Fruit fly (Drosophila melanogaster) whole organism, pupa: ENCODE data around the gene htl.

Source experiments
- CG10348 ChIP-seq: fragments of 200-800 bp; sonication (Bioruptor generic); IDR thresholded peaks from 2 replicates; pipeline ENCODE4 v1.3.6; 2022; ENCODE audit warnings: missing biosample characterization, missing genetic modification characterization
- CG12605 ChIP-seq: fragments of 200-800 bp; sonication (Bioruptor generic); IDR thresholded peaks from 2 replicates; pipeline ENCODE4 v1.3.6; 2022; ENCODE audit warnings: missing biosample characterization, missing genetic modification characterization
- CG13204 ChIP-seq: fragments of 200-800 bp; sonication (Bioruptor generic); optimal IDR thresholded peaks from 2 replicates; lab custom pipeline; 2018; ENCODE audit warnings: missing biosample characterization, mild to moderate bottlenecking, missing genetic modification characterization, moderate library complexity
- CG14655 ChIP-seq: fragments of 200-800 bp; sonication (Bioruptor generic); optimal IDR thresholded peaks from 3 replicates; lab custom pipeline; 2017; ENCODE audit warnings: mild to moderate bottlenecking, missing biosample characterization, missing genetic modification reagents, missing genetic modification characterization
- CG15710 ChIP-seq: fragments of 200-800 bp; sonication (Bioruptor generic); optimal IDR thresholded peaks from 2 replicates; lab custom pipeline; 2018; ENCODE audit warnings: missing biosample characterization, mild to moderate bottlenecking, missing genetic modification characterization, moderate library complexity
- CG17806 ChIP-seq: fragments of 200-800 bp; sonication (Bioruptor generic); optimal IDR thresholded peaks from 2 replicates; lab custom pipeline; 2018; ENCODE audit warnings: missing biosample characterization, mild to moderate bottlenecking, missing genetic modification characterization, moderate library complexity
- CG32121 ChIP-seq: fragments of 200-800 bp; sonication (Bioruptor generic); IDR thresholded peaks from 2 replicates; pipeline ENCODE4 v1.3.6; 2022; ENCODE audit warnings: missing biosample characterization, missing genetic modification characterization
- CG34367 ChIP-seq: fragments of 200-800 bp; sonication (Bioruptor generic); optimal IDR thresholded peaks from 2 replicates; lab custom pipeline; 2018; ENCODE audit warnings: missing biosample characterization, mild to moderate bottlenecking, missing genetic modification characterization
- CG4496 ChIP-seq: fragments of 200-800 bp; sonication (Bioruptor generic); IDR thresholded peaks from 3 replicates; pipeline ENCODE4 v1.3.6; 2022; ENCODE audit warnings: missing biosample characterization, missing genetic modification characterization
- CG8159 ChIP-seq: fragments of 200-800 bp; sonication (Bioruptor generic); optimal IDR thresholded peaks from 3 replicates; lab custom pipeline; 2018; ENCODE audit warnings: missing biosample characterization, mild to moderate bottlenecking, missing genetic modification characterization, moderate library complexity
- CG8301 ChIP-seq: fragments of 200-800 bp; sonication (Bioruptor generic); optimal IDR thresholded peaks from 2 replicates; lab custom pipeline; 2018; ENCODE audit warnings: missing biosample characterization, mild to moderate bottlenecking, missing genetic modification characterization
- CG9948 ChIP-seq: fragments of 200-800 bp; sonication (Bioruptor generic); optimal IDR thresholded peaks from 2 replicates; lab custom pipeline; 2018; ENCODE audit warnings: missing biosample characterization, mild to moderate bottlenecking, missing genetic modification characterization, moderate library complexity
- D1 ChIP-seq: fragments of 200-800 bp; sonication (Bioruptor generic); optimal IDR thresholded peaks from 2 replicates; lab custom pipeline; 2018; ENCODE audit warnings: missing biosample characterization, mild to moderate bottlenecking, missing genetic modification characterization, moderate library complexity
- EcR ChIP-seq: fragments of 200-800 bp; sonication (Bioruptor generic); optimal IDR thresholded peaks from 3 replicates; lab custom pipeline; 2019; ENCODE audit warnings: missing biosample characterization, missing genetic modification characterization, mild to moderate bottlenecking, moderate library complexity, missing genetic modification reagents
- Ets98B ChIP-seq: fragments of 200-800 bp; sonication (Bioruptor generic); IDR thresholded peaks from 2 replicates; pipeline ENCODE4 v1.3.6; 2022; ENCODE audit warnings: missing biosample characterization, missing genetic modification characterization
- Pif1A ChIP-seq: fragments of 200-800 bp; sonication (Bioruptor generic); optimal IDR thresholded peaks from 3 replicates; lab custom pipeline; 2016; ENCODE audit warnings: missing biosample characterization, missing genetic modification characterization
- Pif1B ChIP-seq: fragments of 200-800 bp; sonication (Bioruptor generic); optimal IDR thresholded peaks from 3 replicates; lab custom pipeline; 2016; ENCODE audit warnings: missing biosample characterization, missing genetic modification characterization
- Snoo ChIP-seq: fragments of 200-800 bp; sonication (Bioruptor generic); optimal IDR thresholded peaks from 3 replicates; lab custom pipeline; 2017; ENCODE audit warnings: missing biosample characterization, mild to moderate bottlenecking, missing genetic modification characterization, inconsistent platforms
- fd96Ca ChIP-seq: fragments of 200-800 bp; sonication (Bioruptor generic); IDR thresholded peaks from 3 replicates; pipeline ENCODE4 v1.3.6; 2022; ENCODE audit warnings: missing biosample characterization, missing genetic modification characterization
- gl ChIP-seq: fragments of 200-800 bp; sonication (Bioruptor generic); optimal IDR thresholded peaks from 2 replicates; lab custom pipeline; 2018; ENCODE audit warnings: missing biosample characterization, mild to moderate bottlenecking, missing genetic modification characterization
- rn ChIP-seq: fragments of 200-800 bp; sonication (Bioruptor generic); IDR thresholded peaks from 2 replicates; pipeline ENCODE4 v1.3.6; 2022; ENCODE audit warnings: missing biosample characterization, missing genetic modification characterization

htl gene

DNA sequence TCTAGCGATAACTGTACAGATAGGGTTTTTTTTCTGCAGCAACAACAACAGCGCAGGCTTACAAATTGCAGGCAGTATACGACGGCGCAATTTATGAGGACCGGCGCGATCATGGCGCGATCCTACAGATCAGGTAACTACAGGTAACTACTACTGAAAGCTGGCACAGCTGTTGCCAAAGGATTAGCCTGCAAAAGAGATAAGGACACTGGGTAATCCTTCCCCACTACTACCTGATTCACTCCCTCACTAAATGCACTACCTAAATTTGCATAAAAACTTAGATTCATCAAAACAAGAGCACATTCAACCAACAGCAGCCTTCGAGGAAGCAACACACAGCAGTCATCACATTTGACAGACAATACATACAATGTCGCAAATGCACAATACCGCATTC lies 28.0 kb upstream of the htl start, which contains the start of gene bard:
TSS of gene bard (plus strand) at position 301 of the 400 bp plus-strand sequence.
- TF ChIP-seq Pif1B: no peak
- TF ChIP-seq D1 (tag; lab: Kevin White, UChicago): no peak
- TF ChIP-seq fd96Ca (GFP tag; lab: Robert Waterston, UW): no peak
- TF ChIP-seq CG34367: no peak
- TF ChIP-seq CG14655: no peak
- no peak for TF ChIP-seq gl (tag; lab: Kevin White, UChicago)
- TF ChIP-seq CG8159 (tag; lab: Kevin White, UChicago): no peak
- TF ChIP-seq CG32121 (GFP tag; lab: Robert Waterston, UW): no peak
- no peak for TF ChIP-seq CG9948
- TF ChIP-seq EcR: no peak
- TF ChIP-seq Ets98B (GFP tag; lab: Robert Waterston, UW): no peak
- TF ChIP-seq CG15710 (tag; lab: Kevin White, UChicago): no peak
- no peak for TF ChIP-seq Pif1A (GFP tag; lab: Kevin White, UChicago)

DNA sequence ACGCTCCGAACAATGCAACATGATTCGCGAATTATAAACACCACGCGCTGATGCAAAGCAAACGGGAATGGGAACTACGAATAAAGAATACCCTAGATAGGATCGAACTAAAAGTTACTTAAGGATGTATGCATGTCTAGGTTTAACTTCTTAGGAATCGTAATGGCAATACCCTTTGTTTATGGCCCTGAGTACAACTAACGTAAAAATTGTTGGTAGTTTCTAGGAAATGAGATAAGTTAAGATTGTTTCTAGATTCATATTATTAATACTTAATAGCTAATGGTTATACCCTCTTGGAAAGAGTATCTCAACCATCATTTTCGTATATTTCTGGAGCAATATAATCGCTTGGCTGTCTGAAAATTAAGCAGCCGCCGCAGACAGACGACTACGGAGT lies 25.3 kb upstream of the htl start:
- TF ChIP-seq Pif1A (GFP tag; lab: Kevin White, UChicago) (peak; percentile 38), CG14655 (peak; percentile 58), CG34367 (peak; percentile 30), CG8301 (tag; lab: Kevin White, UChicago) (peak; percentile 29), Snoo (peak; percentile 46), EcR (no peak), CG8159 (tag; lab: Kevin White, UChicago) (peak; percentile 52), CG15710 (tag; lab: Kevin White, UChicago) (peak; percentile 54), D1 (tag; lab: Kevin White, UChicago) (no peak), Pif1B (peak; percentile 10), CG9948 (peak; percentile 48)

DNA sequence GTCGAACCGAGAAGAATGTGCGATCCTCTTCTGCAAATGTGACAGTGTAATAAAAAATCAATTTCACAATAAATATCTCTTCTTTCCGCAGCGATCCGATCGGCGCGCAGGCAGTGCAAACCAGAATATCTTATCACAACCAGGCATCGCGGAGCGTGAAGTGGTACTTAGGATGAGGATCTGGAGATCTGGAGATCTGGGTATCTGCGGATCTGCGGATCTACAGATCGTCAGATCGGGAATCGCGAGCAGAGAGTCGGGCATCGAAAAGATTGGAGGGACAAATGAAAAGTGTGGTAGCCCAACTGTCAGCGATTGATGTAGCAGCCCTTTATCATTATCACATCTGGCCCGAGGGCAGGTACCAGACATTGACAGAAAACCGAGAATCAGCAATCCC lies 22.2 kb upstream of the htl start:
- TF ChIP-seq CG4496 (GFP tag; lab: Robert Waterston, UW) (no peak), Ets98B (GFP tag; lab: Robert Waterston, UW) (no peak), Pif1B (no peak), Pif1A (GFP tag; lab: Kevin White, UChicago) (no peak), CG15710 (tag; lab: Kevin White, UChicago) (no peak), Snoo (no peak), CG17806 (tag; lab: Kevin White, UChicago) (no peak), gl (tag; lab: Kevin White, UChicago) (no peak), CG32121 (GFP tag; lab: Robert Waterston, UW) (no peak), fd96Ca (GFP tag; lab: Robert Waterston, UW) (no peak), CG8301 (tag; lab: Kevin White, UChicago) (no peak), CG10348 (GFP tag; lab: Robert Waterston, UW) (no peak), CG9948 (no peak), CG8159 (tag; lab: Kevin White, UChicago) (no peak), CG12605 (GFP tag; lab: Robert Waterston, UW) (no peak), rn (no peak), EcR (no peak), D1 (tag; lab: Kevin White, UChicago) (no peak), CG14655 (no peak)

DNA sequence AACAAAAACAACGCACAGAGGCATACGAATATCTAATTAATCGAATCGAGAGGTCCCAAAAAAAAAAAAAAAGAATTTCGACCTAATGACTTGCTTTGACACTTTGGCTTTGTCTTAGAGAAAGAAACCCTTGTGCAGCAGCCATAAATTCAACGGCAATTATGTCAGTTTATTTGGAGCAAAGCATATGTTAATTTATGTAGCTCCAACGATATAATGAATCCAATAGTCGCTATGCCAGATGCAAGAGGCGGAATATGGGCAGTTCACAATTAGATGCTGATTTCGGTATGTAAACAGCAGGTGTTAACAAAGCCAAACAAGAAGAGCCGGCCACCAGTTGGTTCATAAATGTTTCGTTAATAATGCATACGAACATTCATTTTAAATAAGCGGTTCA lies 20.2 kb upstream of the htl start:
- TF ChIP-seq Ets98B (GFP tag; lab: Robert Waterston, UW) (no peak), Pif1A (GFP tag; lab: Kevin White, UChicago) (no peak), CG14655 (no peak), EcR (no peak), fd96Ca (GFP tag; lab: Robert Waterston, UW) (no peak), CG4496 (GFP tag; lab: Robert Waterston, UW) (no peak), Pif1B (no peak), CG8159 (tag; lab: Kevin White, UChicago) (no peak), gl (tag; lab: Kevin White, UChicago) (no peak), CG9948 (no peak), CG15710 (tag; lab: Kevin White, UChicago) (no peak), CG17806 (tag; lab: Kevin White, UChicago) (no peak), CG12605 (GFP tag; lab: Robert Waterston, UW) (no peak), CG8301 (tag; lab: Kevin White, UChicago) (no peak), rn (no peak), CG32121 (GFP tag; lab: Robert Waterston, UW) (no peak), D1 (tag; lab: Kevin White, UChicago) (no peak), CG13204 (GFP tag; lab: Kevin White, UChicago) (no peak), CG10348 (GFP tag; lab: Robert Waterston, UW) (no peak), Snoo (no peak)

DNA sequence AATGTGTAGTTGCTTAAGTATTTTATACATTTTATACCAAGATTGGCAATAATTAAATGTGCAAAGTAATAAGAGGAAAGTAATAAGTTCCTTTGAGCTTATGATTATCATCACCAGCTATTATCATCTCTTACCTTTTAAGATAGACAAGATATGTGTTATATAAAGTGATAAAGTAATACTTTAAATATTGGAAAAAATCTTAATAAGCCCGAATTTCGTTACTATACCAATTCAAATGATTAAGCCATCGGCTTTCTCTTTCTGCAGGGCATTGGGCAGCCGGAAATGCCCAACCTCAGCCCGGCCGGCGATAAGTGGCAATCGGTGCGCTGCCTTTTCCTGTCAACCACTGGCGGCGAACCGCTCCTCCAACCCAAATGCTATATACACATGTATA lies 15.1 kb upstream of the htl start:
- peak; percentile 9 for TF ChIP-seq CG9948
- peak; percentile 6 for TF ChIP-seq CG15710 (tag; lab: Kevin White, UChicago)
- peak; percentile 26 for TF ChIP-seq CG8159 (tag; lab: Kevin White, UChicago)
- no peak for TF ChIP-seq CG8301 (tag; lab: Kevin White, UChicago)
- peak; percentile 25 for TF ChIP-seq CG14655

DNA sequence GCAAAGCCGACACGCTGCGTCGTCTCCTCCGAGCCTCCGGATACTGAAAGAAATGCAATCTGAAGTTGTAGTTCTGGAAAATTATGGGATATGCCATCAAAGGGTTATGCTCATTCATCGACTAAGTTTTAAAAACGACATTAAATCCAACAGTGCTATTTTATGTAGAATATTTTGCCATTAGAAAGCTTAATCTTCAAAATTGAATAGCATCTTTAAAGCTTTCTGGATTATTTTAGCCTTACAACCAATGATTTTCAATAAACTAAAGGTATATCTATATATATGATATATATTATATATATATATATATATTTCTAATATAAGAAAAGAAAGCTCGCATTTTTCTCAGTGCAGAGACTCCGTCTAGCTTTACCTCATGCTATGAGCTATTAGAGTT lies 11.6 kb upstream of the htl start:
- TF ChIP-seq CG17806 (tag; lab: Kevin White, UChicago): peak; percentile 25
- no peak for TF ChIP-seq Pif1B
- TF ChIP-seq CG12605 (GFP tag; lab: Robert Waterston, UW): no peak
- peak; percentile 68 for TF ChIP-seq CG14655
- TF ChIP-seq CG15710 (tag; lab: Kevin White, UChicago): no peak
- TF ChIP-seq CG10348 (GFP tag; lab: Robert Waterston, UW): no peak
- peak; percentile 40 for TF ChIP-seq CG8301 (tag; lab: Kevin White, UChicago)
- no peak for TF ChIP-seq CG34367
- TF ChIP-seq Snoo: no peak
- TF ChIP-seq CG4496 (GFP tag; lab: Robert Waterston, UW): no peak
- TF ChIP-seq rn: no peak
- TF ChIP-seq CG9948: peak; percentile 27
- TF ChIP-seq D1 (tag; lab: Kevin White, UChicago): no peak
- no peak for TF ChIP-seq gl (tag; lab: Kevin White, UChicago)
- no peak for TF ChIP-seq CG32121 (GFP tag; lab: Robert Waterston, UW)
- peak; percentile 34 for TF ChIP-seq CG8159 (tag; lab: Kevin White, UChicago)
- TF ChIP-seq EcR: no peak
- no peak for TF ChIP-seq CG13204 (GFP tag; lab: Kevin White, UChicago)
- TF ChIP-seq Pif1A (GFP tag; lab: Kevin White, UChicago): no peak
- TF ChIP-seq fd96Ca (GFP tag; lab: Robert Waterston, UW): no peak
- no peak for TF ChIP-seq Ets98B (GFP tag; lab: Robert Waterston, UW)
